Fruit fly (Drosophila melanogaster): ENCODE data around the gene Vps24.

Gene Vps24

DNA sequence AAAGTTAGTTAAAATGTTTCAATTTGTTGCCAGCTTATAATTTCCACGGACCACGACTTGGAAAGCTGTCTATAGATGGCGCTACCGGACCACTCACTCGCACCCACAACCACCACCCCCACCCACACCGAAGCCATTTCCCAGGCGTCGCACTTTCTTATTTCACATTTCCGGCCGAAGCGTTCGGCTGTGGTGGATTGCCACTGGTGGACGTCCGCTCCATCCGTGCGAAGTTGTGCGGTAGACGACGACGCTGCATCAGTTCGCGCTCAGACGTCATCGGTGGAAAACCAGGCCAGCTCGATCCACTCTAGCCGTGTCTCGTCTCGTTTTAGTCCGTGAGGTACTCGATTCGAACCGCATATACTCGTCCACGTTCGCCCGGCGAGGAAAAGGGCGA is 48.9 kb upstream of the Vps24 start, which contains the start of gene CG1090 (continued):
- TF ChIP-seq NFAT (GFP tag; IDR thresholded peaks at IDR 0.05) = peak; percentile 30; the same call in 1 of the 2 replicates
- no peak for TF ChIP-seq Dll (GFP tag; IDR thresholded peaks at IDR 0.05; ENCODE audit: partially characterized antibody)
- peak; percentile 29 for TF ChIP-seq caup (GFP tag; optimal IDR thresholded peaks at IDR 0.05; ENCODE audit: severe bottlenecking)
- no peak for TF ChIP-seq CG3065 (GFP tag; optimal IDR thresholded peaks at IDR 0.05)
- TF ChIP-seq CG7987 (GFP tag; optimal IDR thresholded peaks at IDR 0.05) = no peak
- TF ChIP-seq CG14860 (GFP tag; IDR thresholded peaks at IDR 0.05; ENCODE audit: partially characterized antibody) = no peak
- TF ChIP-seq bowl (GFP tag; IDR thresholded peaks at IDR 0.05) = no peak
- no peak for TF ChIP-seq Awh (GFP tag; IDR thresholded peaks at IDR 0.05)
- TF ChIP-seq prd (optimal IDR thresholded peaks at IDR 0.05) = no peak
- TF ChIP-seq prd (GFP tag; IDR thresholded peaks at IDR 0.05) = no peak
- TF ChIP-seq dysf (GFP tag; IDR thresholded peaks at IDR 0.05) = no peak
- TF ChIP-seq chn (GFP tag; optimal IDR thresholded peaks at IDR 0.05) = no peak
- no peak for TF ChIP-seq CG18476 (GFP tag; optimal IDR thresholded peaks at IDR 0.05)
- peak; percentile 68 for TF ChIP-seq Ets97D (GFP tag; optimal IDR thresholded peaks at IDR 0.05)
- TF ChIP-seq CG1233 (GFP tag; optimal IDR thresholded peaks at IDR 0.05) = no peak
- no peak for TF ChIP-seq Bgb (GFP tag; IDR thresholded peaks at IDR 0.05; ENCODE audit: partially characterized antibody)
- no peak for TF ChIP-seq ttk (GFP tag; IDR thresholded peaks at IDR 0.05)
- 0 out of 3 replicates have a peak, but pooled peaks have one; percentile 6 for TF ChIP-seq zfh1 (GFP tag; IDR thresholded peaks at IDR 0.05)
- TF ChIP-seq nau (GFP tag; optimal IDR thresholded peaks at IDR 0.05) = peak; percentile 22
- TF ChIP-seq Xbp1 (GFP tag; optimal IDR thresholded peaks at IDR 0.05) = no peak
- no peak for TF ChIP-seq dati (GFP tag; IDR thresholded peaks at IDR 0.05)
- no peak for TF ChIP-seq CG6272 (GFP tag; IDR thresholded peaks at IDR 0.05)
- no peak for TF ChIP-seq eyg (GFP tag; optimal IDR thresholded peaks at IDR 0.05)
- no peak for TF ChIP-seq cato (GFP tag; optimal IDR thresholded peaks at IDR 0.05; ENCODE audit: borderline replicate concordance)
- TF ChIP-seq CG6254 (GFP tag; optimal IDR thresholded peaks at IDR 0.05) = no peak
- no peak for TF ChIP-seq CG11085 (GFP tag; IDR thresholded peaks at IDR 0.05)
- no peak for TF ChIP-seq CG3407 (GFP tag; optimal IDR thresholded peaks at IDR 0.05)
- peak; percentile 60 for TF ChIP-seq Hand (GFP tag; optimal IDR thresholded peaks at IDR 0.05)
- no peak for TF ChIP-seq bbx (GFP tag; IDR thresholded peaks at IDR 0.05; ENCODE audit: partially characterized antibody)
- no peak for TF ChIP-seq z (GFP tag; IDR thresholded peaks at IDR 0.05)
- TF ChIP-seq CG13296 (GFP tag; optimal IDR thresholded peaks at IDR 0.05) = peak; percentile 40
- peak; percentile 37 for TF ChIP-seq CG6813 (GFP tag; optimal IDR thresholded peaks at IDR 0.05)
- TF ChIP-seq Stat92E (GFP tag; optimal IDR thresholded peaks at IDR 0.05) = no peak
- TF ChIP-seq pb (GFP tag; optimal IDR thresholded peaks at IDR 0.05) = no peak
- TF ChIP-seq al (GFP tag; IDR thresholded peaks at IDR 0.05) = no peak
- no peak for TF ChIP-seq PHDP (tag; optimal IDR thresholded peaks at IDR 0.05)
- TF ChIP-seq exex (tag; optimal IDR thresholded peaks at IDR 0.05) = no peak
- TF ChIP-seq CG11723 (GFP tag; optimal IDR thresholded peaks at IDR 0.05) = no peak
- TF ChIP-seq D19B (GFP tag; optimal IDR thresholded peaks at IDR 0.05) = no peak
- no peak for TF ChIP-seq nerfin-1 (tag; optimal IDR thresholded peaks at IDR 0.05)
- no peak for TF ChIP-seq tll (GFP tag; optimal IDR thresholded peaks at IDR 0.05)
- no peak for TF ChIP-seq Hey (tag; optimal IDR thresholded peaks at IDR 0.05)
- TF ChIP-seq sob (GFP tag; IDR thresholded peaks at IDR 0.05) = no peak
- no peak for TF ChIP-seq CG2202 (tag; optimal IDR thresholded peaks at IDR 0.05)
- TF ChIP-seq CG17328 (GFP tag; IDR thresholded peaks at IDR 0.05) = peak; percentile 23; the same call in 1 of the 2 replicates
- TF ChIP-seq CoRest (tag; optimal IDR thresholded peaks at IDR 0.05) = no peak
- no peak for TF ChIP-seq CG31441 (GFP tag; IDR thresholded peaks at IDR 0.05)
- TF ChIP-seq Nf-YB (GFP tag; optimal IDR thresholded peaks at IDR 0.05) = peak; percentile 6
- no peak for TF ChIP-seq CG16863 (GFP tag; optimal IDR thresholded peaks at IDR 0.05)
- TF ChIP-seq usp (GFP tag; optimal IDR thresholded peaks at IDR 0.05) = no peak
- peak; percentile 95 for TF ChIP-seq Deaf1 (tag; optimal IDR thresholded peaks at IDR 0.05)
